Worm (Caenorhabditis elegans) whole organism, late embryonic: Measurements from ENCODE around the gene str-230.

ENCODE experiments used
- ahr-1 ChIP-seq: sonication (generic microtip); optimal IDR thresholded peaks from 2 replicates; lab custom pipeline; 2016; ENCODE audit warnings: missing genetic modification characterization, missing compliant biosample characterization
- ceh-18 ChIP-seq: sonication (generic microtip); optimal IDR thresholded peaks from 2 replicates; lab custom pipeline; 2016; ENCODE audit warnings: missing genetic modification characterization, missing compliant biosample characterization
- ceh-45 ChIP-seq: fragments of 200-800 bp; sonication (Bioruptor generic); IDR thresholded peaks from 2 replicates; pipeline ENCODE4 v1.3.6; 2022; ENCODE audit warnings: missing genetic modification reagents, missing genetic modification characterization, missing compliant biosample characterization
- lim-6 ChIP-seq: sonication (generic microtip); optimal IDR thresholded peaks from 2 replicates; lab custom pipeline; 2016; ENCODE audit warnings: missing genetic modification characterization, missing compliant biosample characterization
- pha-4 ChIP-seq: fragments of 150-350 bp; optimal IDR thresholded peaks from 2 replicates; lab custom pipeline; 2018; ENCODE audit warnings: missing biosample characterization, missing genetic modification reagents, missing genetic modification characterization
- ref-2 ChIP-seq: sonication (generic microtip); optimal IDR thresholded peaks from 2 replicates; lab custom pipeline; 2016; ENCODE audit warnings: missing genetic modification characterization, missing compliant biosample characterization
- sox-4 ChIP-seq: sonication (generic microtip); optimal IDR thresholded peaks from 2 replicates; lab custom pipeline; 2017; ENCODE audit warnings: mild to moderate bottlenecking, missing genetic modification characterization, inconsistent platforms, missing compliant biosample characterization
- unc-86 ChIP-seq: sonication (generic microtip); optimal IDR thresholded peaks from 2 replicates; lab custom pipeline; 2016; ENCODE audit warnings: missing genetic modification characterization, missing compliant biosample characterization

The str-230 gene

DNA sequence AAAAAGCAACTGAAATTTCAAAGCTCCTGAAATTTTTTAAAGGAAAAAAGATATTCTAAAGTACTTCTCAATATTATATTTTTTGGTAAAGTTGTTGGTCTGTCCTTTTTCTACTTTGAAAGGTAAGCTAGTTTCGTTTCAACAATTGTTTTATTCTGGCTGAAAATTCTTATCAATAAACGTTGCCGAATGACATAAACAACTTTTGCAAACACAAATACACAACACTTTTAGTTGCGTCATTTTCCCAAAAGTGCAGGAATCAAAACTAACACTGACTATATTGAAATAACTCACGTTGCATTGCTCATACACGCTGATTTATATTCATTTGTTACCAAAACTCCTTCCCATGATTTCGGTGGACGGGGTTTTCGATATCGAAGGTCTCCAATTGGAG is 44.9 kb downstream of the str-230 start:
- TF ChIP-seq ceh-18 (tag; lab: Kevin White, UChicago) = no peak

DNA sequence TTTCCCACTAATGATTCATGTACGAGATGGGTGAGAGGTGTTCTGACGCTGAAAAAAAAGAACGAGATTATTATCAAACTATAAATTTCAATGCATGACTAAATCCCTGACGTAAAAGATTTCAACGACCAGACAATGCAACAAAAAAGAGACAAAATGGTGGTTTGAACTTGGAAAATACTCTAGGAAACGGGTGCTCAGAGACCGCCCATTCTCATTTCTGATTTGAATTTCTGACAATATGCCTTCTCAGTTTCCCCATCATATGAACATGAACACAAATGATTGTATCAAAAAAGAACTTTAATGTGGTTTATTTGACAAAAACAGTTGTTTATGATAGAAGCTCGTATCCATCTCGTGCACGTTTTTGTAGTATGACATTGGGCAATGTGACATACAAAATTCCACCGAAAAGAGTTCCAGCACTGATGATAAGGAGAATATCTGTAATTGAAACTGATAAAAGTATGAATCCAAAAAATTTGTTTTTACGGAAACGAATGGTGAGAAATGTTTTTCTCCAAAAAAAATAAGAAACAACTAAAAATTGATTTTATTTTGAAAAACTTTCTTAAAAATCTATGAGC is 47.6 kb downstream of the str-230 start, which contains the start of gene srd-26:
TSS of gene srd-26 (minus strand) at position 51 of the 590 bp plus-strand sequence.
- TF ChIP-seq ceh-18 (tag; lab: Kevin White, UChicago) (no peak), unc-86 (tag; lab: Kevin White, UChicago) (no peak), sox-4 (tag; lab: Kevin White, UChicago) (no peak), lim-6 (tag; lab: Kevin White, UChicago) (no peak), ref-2 (tag; lab: Kevin White, UChicago) (no peak), pha-4 (tag; lab: Kevin White, UChicago) (no peak)

DNA sequence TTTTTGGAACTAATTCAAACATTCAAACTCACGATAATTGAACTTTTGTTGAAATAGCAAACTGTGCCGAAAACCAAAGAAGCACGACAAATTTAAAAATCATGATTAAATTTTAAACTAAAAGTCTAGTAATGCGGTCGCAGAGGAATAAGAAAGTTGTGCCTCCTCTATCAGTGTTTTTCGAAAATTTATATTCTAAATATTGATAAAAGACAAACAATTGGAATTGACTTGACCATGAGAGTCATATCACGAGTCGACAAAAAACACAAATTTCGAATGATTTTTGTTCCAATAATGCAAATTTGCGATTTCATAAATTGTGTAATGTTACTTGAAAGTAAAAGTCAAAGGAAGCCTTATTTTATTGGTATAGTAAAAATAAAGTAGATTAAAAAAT is 49.9 kb downstream of the str-230 start, which contains the start of gene cest-1.2:
TSS of gene cest-1.2 (minus strand) at position 165 of the 400 bp plus-strand sequence.
- no peak for TF ChIP-seq ahr-1 (tag; lab: Kevin White, UChicago)
- no peak for TF ChIP-seq ceh-45 (GFP tag; lab: Robert Waterston, UW)
